Worm (Caenorhabditis elegans): ENCODE measurements around the gene snt-5.

- TF ChIP-seq pha-4 (tag; optimal IDR thresholded peaks at IDR 0.05) (no peak), drap-1 (GFP tag; optimal IDR thresholded peaks at IDR 0.05) (no peak), lin-13 (tag; optimal IDR thresholded peaks at IDR 0.05) (no peak), mep-1 (tag; optimal IDR thresholded peaks at IDR 0.05) (no peak)
Measured at ce11 chrV:1444180-1444579, 32.8 kb upstream of the snt-5 start, which contains the start of gene cnc-1.

Measured in whole organism, mixed stage, embryonic.